Fruit fly (Drosophila melanogaster) whole organism, pupa: ENCODE results near the gene Nrx-1.
A peak's percentile ranks its signal among the peaks of the same experiment; 100 is the strongest.

Experiments
- CG10348 ChIP-seq: fragments of 200-800 bp; sonication (Bioruptor generic); IDR thresholded peaks from 2 replicates; pipeline ENCODE4 v1.3.6; 2022; ENCODE audit warnings: missing biosample characterization, missing genetic modification characterization
- CG12605 ChIP-seq: fragments of 200-800 bp; sonication (Bioruptor generic); IDR thresholded peaks from 2 replicates; pipeline ENCODE4 v1.3.6; 2022; ENCODE audit warnings: missing biosample characterization, missing genetic modification characterization
- CG13204 ChIP-seq: fragments of 200-800 bp; sonication (Bioruptor generic); optimal IDR thresholded peaks from 2 replicates; lab custom pipeline; 2018; ENCODE audit warnings: missing biosample characterization, mild to moderate bottlenecking, missing genetic modification characterization, moderate library complexity
- CG14655 ChIP-seq: fragments of 200-800 bp; sonication (Bioruptor generic); optimal IDR thresholded peaks from 3 replicates; lab custom pipeline; 2017; ENCODE audit warnings: mild to moderate bottlenecking, missing biosample characterization, missing genetic modification reagents, missing genetic modification characterization
- CG15710 ChIP-seq: fragments of 200-800 bp; sonication (Bioruptor generic); optimal IDR thresholded peaks from 2 replicates; lab custom pipeline; 2018; ENCODE audit warnings: missing biosample characterization, mild to moderate bottlenecking, missing genetic modification characterization, moderate library complexity
- CG17806 ChIP-seq: fragments of 200-800 bp; sonication (Bioruptor generic); optimal IDR thresholded peaks from 2 replicates; lab custom pipeline; 2018; ENCODE audit warnings: missing biosample characterization, mild to moderate bottlenecking, missing genetic modification characterization, moderate library complexity
- CG32121 ChIP-seq: fragments of 200-800 bp; sonication (Bioruptor generic); IDR thresholded peaks from 2 replicates; pipeline ENCODE4 v1.3.6; 2022; ENCODE audit warnings: missing biosample characterization, missing genetic modification characterization
- CG34367 ChIP-seq: fragments of 200-800 bp; sonication (Bioruptor generic); optimal IDR thresholded peaks from 2 replicates; lab custom pipeline; 2018; ENCODE audit warnings: missing biosample characterization, mild to moderate bottlenecking, missing genetic modification characterization
- CG4496 ChIP-seq: fragments of 200-800 bp; sonication (Bioruptor generic); IDR thresholded peaks from 3 replicates; pipeline ENCODE4 v1.3.6; 2022; ENCODE audit warnings: missing biosample characterization, missing genetic modification characterization
- CG8159 ChIP-seq: fragments of 200-800 bp; sonication (Bioruptor generic); optimal IDR thresholded peaks from 3 replicates; lab custom pipeline; 2018; ENCODE audit warnings: missing biosample characterization, mild to moderate bottlenecking, missing genetic modification characterization, moderate library complexity
- CG8301 ChIP-seq: fragments of 200-800 bp; sonication (Bioruptor generic); optimal IDR thresholded peaks from 2 replicates; lab custom pipeline; 2018; ENCODE audit warnings: missing biosample characterization, mild to moderate bottlenecking, missing genetic modification characterization
- CG9948 ChIP-seq: fragments of 200-800 bp; sonication (Bioruptor generic); optimal IDR thresholded peaks from 2 replicates; lab custom pipeline; 2018; ENCODE audit warnings: missing biosample characterization, mild to moderate bottlenecking, missing genetic modification characterization, moderate library complexity
- D1 ChIP-seq: fragments of 200-800 bp; sonication (Bioruptor generic); optimal IDR thresholded peaks from 2 replicates; lab custom pipeline; 2018; ENCODE audit warnings: missing biosample characterization, mild to moderate bottlenecking, missing genetic modification characterization, moderate library complexity
- EcR ChIP-seq: fragments of 200-800 bp; sonication (Bioruptor generic); optimal IDR thresholded peaks from 3 replicates; lab custom pipeline; 2019; ENCODE audit warnings: missing biosample characterization, missing genetic modification characterization, mild to moderate bottlenecking, moderate library complexity, missing genetic modification reagents
- Ets98B ChIP-seq: fragments of 200-800 bp; sonication (Bioruptor generic); IDR thresholded peaks from 2 replicates; pipeline ENCODE4 v1.3.6; 2022; ENCODE audit warnings: missing biosample characterization, missing genetic modification characterization
- Pif1A ChIP-seq: fragments of 200-800 bp; sonication (Bioruptor generic); optimal IDR thresholded peaks from 3 replicates; lab custom pipeline; 2016; ENCODE audit warnings: missing biosample characterization, missing genetic modification characterization
- Pif1B ChIP-seq: fragments of 200-800 bp; sonication (Bioruptor generic); optimal IDR thresholded peaks from 3 replicates; lab custom pipeline; 2016; ENCODE audit warnings: missing biosample characterization, missing genetic modification characterization
- Snoo ChIP-seq: fragments of 200-800 bp; sonication (Bioruptor generic); optimal IDR thresholded peaks from 3 replicates; lab custom pipeline; 2017; ENCODE audit warnings: missing biosample characterization, mild to moderate bottlenecking, missing genetic modification characterization, inconsistent platforms
- fd96Ca ChIP-seq: fragments of 200-800 bp; sonication (Bioruptor generic); IDR thresholded peaks from 3 replicates; pipeline ENCODE4 v1.3.6; 2022; ENCODE audit warnings: missing biosample characterization, missing genetic modification characterization
- gl ChIP-seq: fragments of 200-800 bp; sonication (Bioruptor generic); optimal IDR thresholded peaks from 2 replicates; lab custom pipeline; 2018; ENCODE audit warnings: missing biosample characterization, mild to moderate bottlenecking, missing genetic modification characterization
- rn ChIP-seq: fragments of 200-800 bp; sonication (Bioruptor generic); IDR thresholded peaks from 2 replicates; pipeline ENCODE4 v1.3.6; 2022; ENCODE audit warnings: missing biosample characterization, missing genetic modification characterization

The Nrx-1 gene

DNA sequence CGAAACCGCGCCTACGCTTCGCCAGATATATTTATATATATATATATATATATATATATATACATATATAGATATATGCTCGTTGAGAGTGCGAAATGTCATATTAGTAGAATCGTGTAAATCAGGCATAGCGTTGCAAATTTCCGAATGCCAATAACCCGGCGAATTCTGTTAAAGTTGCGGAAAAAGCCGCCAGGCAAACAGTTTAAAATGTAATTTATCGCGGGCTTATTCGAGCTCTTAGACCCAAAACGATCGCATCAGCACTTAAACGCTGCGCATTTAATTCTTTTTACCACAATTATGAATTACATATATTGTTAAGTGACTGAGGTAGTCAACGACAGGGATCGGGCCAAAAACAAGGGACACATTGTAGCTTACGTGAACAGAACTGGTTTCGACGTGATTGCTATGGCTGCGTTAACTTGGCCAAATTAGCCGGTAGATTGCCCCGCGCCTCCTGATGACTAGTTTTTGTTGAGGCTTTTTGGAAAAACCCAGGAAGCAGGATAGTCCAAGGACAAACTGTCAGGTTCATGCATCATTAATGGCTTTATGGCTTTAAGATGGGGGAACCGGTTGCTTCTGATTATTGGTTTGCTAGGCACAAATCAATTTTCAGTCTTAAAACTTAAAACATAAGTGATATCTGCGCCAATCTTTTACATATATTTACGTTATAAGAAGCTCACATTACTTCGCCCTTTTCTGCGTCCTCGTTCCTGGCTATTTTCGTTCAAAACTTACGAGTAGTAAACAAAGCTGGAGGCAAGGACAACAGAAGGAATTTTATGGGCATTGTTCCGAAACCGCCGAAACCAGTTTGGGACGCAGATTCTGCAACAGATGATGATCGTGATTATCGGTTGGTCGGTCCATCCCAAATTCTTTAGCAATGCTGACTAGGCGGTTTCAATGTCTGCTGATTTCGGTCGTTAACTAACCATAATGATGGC is 65.9 kb downstream of the Nrx-1 start:
- peak; percentile 82 for TF ChIP-seq EcR
- TF ChIP-seq CG15710 (tag; lab: Kevin White, UChicago): no peak
- no peak for TF ChIP-seq CG9948
- TF ChIP-seq CG13204 (GFP tag; lab: Kevin White, UChicago): no peak
- no peak for TF ChIP-seq CG8159 (tag; lab: Kevin White, UChicago)
- no peak for TF ChIP-seq CG34367
- TF ChIP-seq, all 21 proteins: peak for 1

dm6 chr3R:22535945-22536344 is 67.6 kb downstream of the Nrx-1 start:
- no peak for TF ChIP-seq Ets98B (GFP tag; lab: Robert Waterston, UW)
- TF ChIP-seq gl (tag; lab: Kevin White, UChicago): no peak
- TF ChIP-seq CG14655 (GFP tag; lab: Kevin White, UChicago): no peak
- no peak for TF ChIP-seq Pif1A
- TF ChIP-seq Snoo (tag; lab: Kevin White, UChicago): no peak
- no peak for TF ChIP-seq CG15710 (tag; lab: Kevin White, UChicago)
- no peak for TF ChIP-seq Pif1B
- no peak for TF ChIP-seq CG8301 (tag; lab: Kevin White, UChicago)
- TF ChIP-seq CG9948: no peak
- TF ChIP-seq CG32121: no peak
- no peak for TF ChIP-seq rn (GFP tag; lab: Robert Waterston, UW)
- TF ChIP-seq CG17806 (tag; lab: Kevin White, UChicago): no peak
- TF ChIP-seq CG10348: no peak
- no peak for TF ChIP-seq EcR
- no peak for TF ChIP-seq CG13204 (GFP tag; lab: Kevin White, UChicago)
- no peak for TF ChIP-seq fd96Ca
- no peak for TF ChIP-seq D1 (tag; lab: Kevin White, UChicago)
- TF ChIP-seq CG4496 (GFP tag; lab: Robert Waterston, UW): no peak
- TF ChIP-seq CG12605 (GFP tag; lab: Robert Waterston, UW): no peak
- no peak for TF ChIP-seq CG34367
